Fruit fly (Drosophila melanogaster): Measurements from ENCODE around the gene CG10019.

DNA sequence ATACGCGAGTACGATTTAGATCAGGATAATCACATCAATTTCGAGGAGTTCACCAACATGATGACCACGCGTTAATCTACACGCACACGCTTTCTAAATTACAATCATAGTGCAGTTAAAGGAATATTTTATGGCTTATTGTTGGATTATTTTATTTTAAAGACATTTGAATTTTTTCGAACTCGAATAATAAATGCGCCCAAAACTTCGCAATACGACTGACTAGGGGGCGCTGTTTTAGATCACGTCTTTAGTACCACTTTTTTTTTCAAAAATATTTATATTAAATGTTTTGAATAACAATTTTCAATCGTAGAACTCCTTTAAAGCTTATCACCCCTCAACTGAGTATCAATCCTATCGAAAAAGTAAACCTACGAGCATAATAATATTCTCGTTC is 55.1 kb downstream of the CG10019 start:
- TF ChIP-seq Hr39 (GFP tag; optimal IDR thresholded peaks at IDR 0.05) (no peak), CG4318 (GFP tag; optimal IDR thresholded peaks at IDR 0.05) (no peak), dsx (GFP tag; optimal IDR thresholded peaks at IDR 0.05; ENCODE audit: poor library complexity, severe bottlenecking) (no peak), Sox102F (GFP tag; optimal IDR thresholded peaks at IDR 0.05) (no peak), Sox14 (GFP tag; optimal IDR thresholded peaks at IDR 0.05) (no peak)
